Fruit fly (Drosophila melanogaster) whole organism, prepupa: Measurements from ENCODE around the gene CG15922.

ENCODE experiments used
- CG10669 ChIP-seq: fragments of 200-800 bp; sonication (Bioruptor generic); optimal IDR thresholded peaks from 3 replicates; lab custom pipeline; 2018; ENCODE audit warnings: missing biosample characterization, mild to moderate bottlenecking, missing genetic modification characterization, moderate library complexity
- Eip78C ChIP-seq: fragments of 200-800 bp; sonication (Bioruptor generic); peaks from one replicate; lab custom pipeline; 2016; ENCODE audit warnings: missing biosample characterization, missing genetic modification characterization
- Eip93F ChIP-seq: fragments of 200-800 bp; sonication (Bioruptor generic); optimal IDR thresholded peaks from 2 replicates; lab custom pipeline; 2016; ENCODE audit warnings: missing biosample characterization, mild to moderate bottlenecking, missing genetic modification characterization
- Ets21C ChIP-seq: fragments of 200-800 bp; sonication (Bioruptor generic); optimal IDR thresholded peaks from 3 replicates; lab custom pipeline; 2016; ENCODE audit warnings: missing biosample characterization, missing genetic modification characterization
- Gug ChIP-seq: fragments of 200-800 bp; sonication (Bioruptor generic); IDR thresholded peaks from 2 replicates; pipeline ENCODE4 v1.3.6; 2022; ENCODE audit warnings: missing biosample characterization, missing genetic modification characterization
- OdsH ChIP-seq: fragments of 200-800 bp; sonication (Bioruptor generic); optimal IDR thresholded peaks from 3 replicates; lab custom pipeline; 2016; ENCODE audit warnings: missing biosample characterization, missing genetic modification characterization
- Sox102F ChIP-seq: fragments of 200-800 bp; sonication (Bioruptor generic); optimal IDR thresholded peaks from 2 replicates; lab custom pipeline; 2016; ENCODE audit warnings: missing biosample characterization, mild to moderate bottlenecking, missing genetic modification characterization
- lz ChIP-seq: fragments of 200-800 bp; sonication (Bioruptor generic); optimal IDR thresholded peaks from 3 replicates; lab custom pipeline; 2016; ENCODE audit warnings: missing biosample characterization, missing genetic modification characterization
- spab ChIP-seq: fragments of 200-800 bp; sonication (Bioruptor generic); optimal IDR thresholded peaks from 2 replicates; lab custom pipeline; 2017; ENCODE audit warnings: missing biosample characterization, mild to moderate bottlenecking, missing genetic modification characterization, missing genetic modification reagents

DNA sequence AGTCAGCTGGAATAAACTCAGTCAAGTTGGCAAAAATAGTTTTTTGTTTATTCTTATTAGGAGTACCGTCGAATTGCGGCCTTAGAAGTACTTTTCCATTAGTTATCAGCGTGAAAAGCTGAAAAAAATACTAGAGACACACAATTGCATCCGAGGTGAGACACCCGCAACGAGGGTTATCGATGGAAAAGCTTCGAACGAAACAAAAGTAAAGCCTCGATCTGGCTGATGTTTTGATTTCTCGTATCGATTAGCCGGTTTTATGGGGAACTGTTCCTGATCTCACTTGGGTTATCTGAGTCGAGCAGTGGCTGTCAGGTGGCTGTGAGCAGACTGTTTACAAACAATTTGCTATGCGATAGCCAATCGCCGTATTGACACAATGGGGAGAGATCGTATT lies 16.4 kb downstream of the CG15922 start:
- TF ChIP-seq Eip93F (no peak), Ets21C (GFP tag; lab: Kevin White, UChicago) (no peak), OdsH (GFP tag; lab: Kevin White, UChicago) (no peak), lz (no peak), Gug (GFP tag; lab: Robert Waterston, UW) (no peak), Sox102F (no peak), CG10669 (GFP tag; lab: Kevin White, UChicago) (no peak), Eip78C (no peak), spab (GFP tag; lab: Kevin White, UChicago) (no peak)
